Fruit fly (Drosophila melanogaster) whole organism, embryonic: Measurements from ENCODE around the gene CAH7.

Experiments used
- Atf-2 ChIP-seq: fragments of 200-800 bp; sonication (Bioruptor generic); optimal IDR thresholded peaks from 2 replicates; lab custom pipeline; 2016; ENCODE audit warnings: missing biosample characterization, missing genetic modification characterization
- BEAF-32 ChIP-seq: fragments of 200-800 bp; sonication (Bioruptor generic); optimal IDR thresholded peaks from 3 replicates; lab custom pipeline; 2017; ENCODE audit warnings: missing biosample characterization, missing genetic modification characterization, mild to moderate bottlenecking, moderate library complexity, missing genetic modification reagents
- Bdp1 ChIP-seq: fragments of 200-800 bp; sonication (Bioruptor generic); optimal IDR thresholded peaks from 3 replicates; lab custom pipeline; 2016; ENCODE audit warnings: missing biosample characterization, missing genetic modification characterization
- Blimp-1 ChIP-seq: fragments of 200-800 bp; sonication (Bioruptor generic); optimal IDR thresholded peaks from 3 replicates; lab custom pipeline; 2018; ENCODE audit warnings: missing biosample characterization, missing genetic modification characterization, mild to moderate bottlenecking, moderate library complexity, missing genetic modification reagents
- Bteb2 ChIP-seq: fragments of 200-800 bp; sonication (Bioruptor generic); optimal IDR thresholded peaks from 2 replicates; lab custom pipeline; 2016; ENCODE audit warnings: missing biosample characterization, missing genetic modification characterization
- CG10274 ChIP-seq: fragments of 200-800 bp; sonication (Bioruptor generic); optimal IDR thresholded peaks from 3 replicates; lab custom pipeline; 2017; ENCODE audit warnings: missing biosample characterization, mild to moderate bottlenecking, missing genetic modification characterization
- CG10321 ChIP-seq: fragments of 200-800 bp; sonication (Bioruptor generic); IDR thresholded peaks from 2 replicates; pipeline ENCODE4 v1.3.6; 2022; ENCODE audit warnings: missing biosample characterization, missing genetic modification characterization
- CG10979 ChIP-seq: fragments of 200-800 bp; sonication (Bioruptor generic); optimal IDR thresholded peaks from 2 replicates; lab custom pipeline; 2018; ENCODE audit warnings: missing biosample characterization, mild to moderate bottlenecking, missing genetic modification characterization, moderate library complexity
- CG11560 ChIP-seq: fragments of 200-800 bp; sonication (Bioruptor generic); IDR thresholded peaks from 3 replicates; pipeline ENCODE4 v1.3.6; 2022; ENCODE audit warnings: missing biosample characterization, missing genetic modification characterization
- CG11723 ChIP-seq: fragments of 200-800 bp; sonication (Bioruptor generic); optimal IDR thresholded peaks from 2 replicates; lab custom pipeline; 2017; ENCODE audit warnings: missing biosample characterization, mild to moderate bottlenecking, missing genetic modification characterization
- CG12104 ChIP-seq: fragments of 200-800 bp; sonication (Bioruptor generic); optimal IDR thresholded peaks from 3 replicates; lab custom pipeline; 2016; ENCODE audit warnings: missing biosample characterization, missing genetic modification characterization
- CG13775 ChIP-seq: fragments of 200-800 bp; sonication (Bioruptor generic); optimal IDR thresholded peaks from 3 replicates; lab custom pipeline; 2017; ENCODE audit warnings: missing biosample characterization, mild to moderate bottlenecking, missing genetic modification characterization
- CG15269 ChIP-seq: fragments of 200-800 bp; sonication (Bioruptor generic); optimal IDR thresholded peaks from 2 replicates; lab custom pipeline; 2018; ENCODE audit warnings: missing biosample characterization, mild to moderate bottlenecking, missing genetic modification characterization, moderate library complexity
- CG16779 ChIP-seq: fragments of 200-800 bp; sonication (Bioruptor generic); IDR thresholded peaks from 2 replicates; pipeline ENCODE4 v1.3.6; 2022; ENCODE audit warnings: missing biosample characterization, missing genetic modification characterization
- CG17568 ChIP-seq: fragments of 200-800 bp; sonication (Bioruptor generic); optimal IDR thresholded peaks from 2 replicates; lab custom pipeline; 2018; ENCODE audit warnings: missing biosample characterization, mild to moderate bottlenecking, missing genetic modification characterization, moderate library complexity
- CG2678 ChIP-seq: fragments of 200-800 bp; sonication (Bioruptor generic); optimal IDR thresholded peaks from 3 replicates; lab custom pipeline; 2019; ENCODE audit warnings: missing biosample characterization, mild to moderate bottlenecking, missing genetic modification characterization, moderate library complexity
- CG3065 ChIP-seq: fragments of 200-800 bp; sonication (Bioruptor generic); optimal IDR thresholded peaks from 2 replicates; lab custom pipeline; 2016; ENCODE audit warnings: missing biosample characterization, missing genetic modification characterization
- CG3995 ChIP-seq: fragments of 200-800 bp; sonication (Bioruptor generic); optimal IDR thresholded peaks from 3 replicates; lab custom pipeline; 2016; ENCODE audit warnings: missing biosample characterization, missing genetic modification characterization
- CG5180 ChIP-seq: fragments of 200-800 bp; sonication (Bioruptor generic); optimal IDR thresholded peaks from 3 replicates; lab custom pipeline; 2017; ENCODE audit warnings: missing biosample characterization, missing genetic modification characterization, mild to moderate bottlenecking, moderate library complexity, missing genetic modification reagents
- CG6683 ChIP-seq: fragments of 200-800 bp; sonication (Bioruptor generic); optimal IDR thresholded peaks from 2 replicates; lab custom pipeline; 2017; ENCODE audit warnings: missing biosample characterization, mild to moderate bottlenecking, missing genetic modification characterization, missing genetic modification reagents
- CG9876 ChIP-seq: fragments of 200-800 bp; sonication (Bioruptor generic); optimal IDR thresholded peaks from 2 replicates; lab custom pipeline; 2016; ENCODE audit warnings: missing biosample characterization, missing genetic modification characterization
- CoRest ChIP-seq: fragments of 200-800 bp; sonication (Bioruptor generic); optimal IDR thresholded peaks from 3 replicates; lab custom pipeline; 2018; ENCODE audit warnings: missing biosample characterization, mild to moderate bottlenecking, missing genetic modification characterization, moderate library complexity
- CrebB ChIP-seq: fragments of 200-800 bp; sonication (Bioruptor generic); optimal IDR thresholded peaks from 3 replicates; lab custom pipeline; 2018; ENCODE audit warnings: missing biosample characterization, mild to moderate bottlenecking, missing genetic modification characterization
- Fer3 ChIP-seq: fragments of 200-800 bp; sonication (Bioruptor generic); optimal IDR thresholded peaks from 2 replicates; lab custom pipeline; 2018; ENCODE audit warnings: missing biosample characterization, mild to moderate bottlenecking, missing genetic modification characterization, moderate library complexity
- Gug ChIP-seq: fragments of 200-800 bp; sonication (Bioruptor generic); IDR thresholded peaks from 4 replicates; pipeline ENCODE4 v1.3.6; 2022; ENCODE audit warnings: missing biosample characterization, missing genetic modification characterization
- H15 ChIP-seq: fragments of 200-800 bp; sonication (Bioruptor generic); IDR thresholded peaks from 3 replicates; pipeline ENCODE4 v1.3.6; 2022; ENCODE audit warnings: missing biosample characterization, missing genetic modification characterization
- HLH3B ChIP-seq: fragments of 200-800 bp; sonication (Bioruptor generic); IDR thresholded peaks from 2 replicates; pipeline ENCODE4 v1.3.6; 2022; ENCODE audit warnings: missing biosample characterization, missing genetic modification characterization
- HmgZ ChIP-seq: fragments of 200-800 bp; sonication (Bioruptor generic); optimal IDR thresholded peaks from 2 replicates; lab custom pipeline; 2018; ENCODE audit warnings: missing biosample characterization, mild to moderate bottlenecking, missing genetic modification characterization
- Rx ChIP-seq: fragments of 200-800 bp; sonication (Bioruptor generic); IDR thresholded peaks from 2 replicates; pipeline ENCODE4 v1.3.6; 2022; ENCODE audit warnings: missing biosample characterization, missing genetic modification characterization
- Ssrp ChIP-seq: fragments of 200-800 bp; sonication (Bioruptor generic); optimal IDR thresholded peaks from 2 replicates; lab custom pipeline; 2018; ENCODE audit warnings: missing biosample characterization, mild to moderate bottlenecking, missing genetic modification characterization, moderate library complexity
- Trl ChIP-seq, 3 experiments: fragments of >200 bp in 2 of 3; fragments of 200-800 bp in 1 of 3; sonication (Bioruptor generic) in 1 of 3; optimal IDR thresholded peaks; 2 replicates in 1 of 3; 3 replicates in 2 of 3; lab custom pipeline; 2016 to 2017; ENCODE audit warnings: missing biosample characterization in 1 of 3, missing genetic modification characterization in 1 of 3
- chinmo ChIP-seq: fragments of 200-800 bp; sonication (Bioruptor generic); IDR thresholded peaks from 4 replicates; pipeline ENCODE4 v1.3.6; 2022; ENCODE audit warnings: missing biosample characterization, missing genetic modification characterization; ENCODE audit not compliant: partially characterized antibody
- dimm ChIP-seq: fragments of 200-800 bp; sonication (Bioruptor generic); IDR thresholded peaks from 2 replicates; pipeline ENCODE4 v1.3.6; 2022; ENCODE audit warnings: missing biosample characterization, missing genetic modification characterization
- fd3F ChIP-seq: fragments of 200-800 bp; sonication (Bioruptor generic); optimal IDR thresholded peaks from 2 replicates; lab custom pipeline; 2018; ENCODE audit warnings: missing biosample characterization, mild to moderate bottlenecking, missing genetic modification characterization, moderate library complexity
- fu2 ChIP-seq: fragments of 200-800 bp; sonication (Bioruptor generic); optimal IDR thresholded peaks from 2 replicates; lab custom pipeline; 2016; ENCODE audit warnings: missing biosample characterization, missing genetic modification characterization
- gfzf ChIP-seq: fragments of 200-800 bp; sonication (Bioruptor generic); optimal IDR thresholded peaks from 2 replicates; lab custom pipeline; 2016; ENCODE audit warnings: missing biosample characterization, mild to moderate bottlenecking, missing genetic modification characterization, moderate library complexity
- gro ChIP-seq: fragments of 200-800 bp; sonication (Bioruptor generic); optimal IDR thresholded peaks from 2 replicates; lab custom pipeline; 2016; ENCODE audit warnings: missing biosample characterization, missing genetic modification characterization
- klu ChIP-seq: fragments of 200-800 bp; sonication (Bioruptor generic); IDR thresholded peaks from 2 replicates; pipeline ENCODE4 v1.3.6; 2022; ENCODE audit warnings: missing biosample characterization, missing genetic modification characterization
- knrl ChIP-seq: fragments of 200-800 bp; sonication (Bioruptor generic); IDR thresholded peaks from 3 replicates; pipeline ENCODE4 v1.3.6; 2022; ENCODE audit warnings: missing biosample characterization, missing genetic modification characterization; ENCODE audit not compliant: partially characterized antibody
- nom ChIP-seq: fragments of 200-800 bp; sonication (Bioruptor generic); optimal IDR thresholded peaks from 2 replicates; lab custom pipeline; 2017; ENCODE audit warnings: missing biosample characterization, missing genetic modification characterization, mild to moderate bottlenecking, moderate library complexity, missing genetic modification reagents
- org-1 ChIP-seq: fragments of 200-800 bp; sonication (Bioruptor generic); optimal IDR thresholded peaks from 2 replicates; lab custom pipeline; 2017; ENCODE audit warnings: missing biosample characterization, missing genetic modification characterization
- pho ChIP-seq: fragments of 200-800 bp; sonication (Bioruptor generic); optimal IDR thresholded peaks from 2 replicates; lab custom pipeline; 2016; ENCODE audit warnings: missing biosample characterization, missing genetic modification characterization
- phol ChIP-seq: fragments of 200-800 bp; sonication (Bioruptor generic); optimal IDR thresholded peaks from 3 replicates; lab custom pipeline; 2018; ENCODE audit warnings: missing biosample characterization, mild to moderate bottlenecking, missing genetic modification characterization, moderate library complexity
- pum ChIP-seq: fragments of 200-800 bp; sonication (Bioruptor generic); optimal IDR thresholded peaks from 2 replicates; lab custom pipeline; 2016; ENCODE audit warnings: missing biosample characterization, missing genetic modification characterization
- pzg ChIP-seq: fragments of 200-800 bp; sonication (Bioruptor generic); optimal IDR thresholded peaks from 3 replicates; lab custom pipeline; 2018; ENCODE audit warnings: missing biosample characterization, mild to moderate bottlenecking, missing genetic modification characterization, moderate library complexity
- ro ChIP-seq: fragments of 200-800 bp; sonication (Bioruptor generic); IDR thresholded peaks from 2 replicates; pipeline ENCODE4 v1.3.6; 2022; ENCODE audit warnings: missing biosample characterization, missing genetic modification characterization
- so ChIP-seq: fragments of 200-800 bp; sonication (Bioruptor generic); IDR thresholded peaks from 3 replicates; pipeline ENCODE4 v1.3.6; 2022; ENCODE audit warnings: missing biosample characterization, missing genetic modification characterization
- sob ChIP-seq: fragments of 200-800 bp; sonication (Bioruptor generic); IDR thresholded peaks from 2 replicates; pipeline ENCODE4 v1.3.6; 2022; ENCODE audit warnings: missing biosample characterization, missing genetic modification characterization
- wdn ChIP-seq: fragments of 200-800 bp; sonication (Bioruptor generic); IDR thresholded peaks from 2 replicates; pipeline ENCODE4 v1.3.6; 2022; ENCODE audit warnings: missing biosample characterization, missing genetic modification characterization

CAH7 gene

dm6 chr3R:10079267-10079987, 32.6 kb upstream of the CAH7 start (continued):
- no peak for TF ChIP-seq gfzf (GFP tag; lab: Kevin White, UChicago)
- TF ChIP-seq pum (GFP tag; lab: Kevin White, UChicago), result peak; percentile 10
- no peak for TF ChIP-seq CG11723 (GFP tag; lab: Kevin White, UChicago)
- TF ChIP-seq Bdp1 (GFP tag; lab: Kevin White, UChicago), result no peak
- TF ChIP-seq dimm (GFP tag; lab: Robert Waterston, UW), result no peak
- peak; percentile 72; the same call in 2 of the 4 replicates for TF ChIP-seq chinmo (GFP tag; lab: Robert Waterston, UW)
- no peak for TF ChIP-seq BEAF-32 (GFP tag; lab: Kevin White, UChicago)
- TF ChIP-seq CG10321, result peak; percentile 42; the same call in 1 of the 2 replicates
- peak; percentile 25 for TF ChIP-seq CG10979 (tag; lab: Kevin White, UChicago)
- no peak for TF ChIP-seq wdn
- TF ChIP-seq CG11560 (tag; lab: Robert Waterston, UW), result no peak
- 0 out of 2 replicates have a peak, but pooled peaks have one; percentile 40 for TF ChIP-seq HLH3B
- no peak for TF ChIP-seq Fer3 (tag; lab: Kevin White, UChicago)
- no peak for TF ChIP-seq pho
- TF ChIP-seq CG9876, result no peak
- peak; percentile 14; the same call in 1 of the 2 replicates for TF ChIP-seq Rx (GFP tag; lab: Robert Waterston, UW)
- peak; percentile 46; the same call in 1 of the 3 replicates for TF ChIP-seq so (GFP tag; lab: Robert Waterston, UW)
- no peak for TF ChIP-seq gro (GFP tag; lab: Kevin White, UChicago)
- TF ChIP-seq Trl (optimal IDR thresholded peaks at IDR 0.05; lab: Kevin White, UChicago), result peak; percentile 55 to 64
- peak; percentile 28 for TF ChIP-seq Trl (GFP tag; optimal IDR thresholded peaks at IDR 0.05; lab: Kevin White, UChicago)
- peak; percentile 3 for TF ChIP-seq nom (GFP tag; lab: Kevin White, UChicago)
- peak; percentile 1 for TF ChIP-seq Atf-2
- no peak for TF ChIP-seq H15 (GFP tag; lab: Robert Waterston, UW)
- no peak for TF ChIP-seq fu2 (GFP tag; lab: Kevin White, UChicago)
- no peak for TF ChIP-seq CG12104 (GFP tag; lab: Kevin White, UChicago)
- TF ChIP-seq knrl (GFP tag; lab: Robert Waterston, UW), result no peak
- no peak for TF ChIP-seq CG3065 (GFP tag; lab: Kevin White, UChicago)
- TF ChIP-seq pzg (GFP tag; lab: Kevin White, UChicago), result no peak
- TF ChIP-seq CG6683 (GFP tag; lab: Kevin White, UChicago), result no peak
- TF ChIP-seq CG15269, result peak; percentile 7
- TF ChIP-seq CG17568 (GFP tag; lab: Kevin White, UChicago), result no peak
- TF ChIP-seq CrebB (tag; lab: Kevin White, UChicago), result no peak
- TF ChIP-seq Blimp-1, result peak; percentile 49
- TF ChIP-seq ro (GFP tag; lab: Robert Waterston, UW), result 0 out of 2 replicates have a peak, but pooled peaks have one; percentile 17
- no peak; the same call in 3 of the 4 replicates for TF ChIP-seq Gug
- no peak for TF ChIP-seq CG2678 (tag; lab: Kevin White, UChicago)
- no peak for TF ChIP-seq CG16779
- TF ChIP-seq phol (tag; lab: Kevin White, UChicago), result peak; percentile 42
- no peak for TF ChIP-seq CG5180 (GFP tag; lab: Kevin White, UChicago)
- TF ChIP-seq CG10274, result no peak
- TF ChIP-seq CoRest, result no peak
- TF ChIP-seq CG3995 (GFP tag; lab: Kevin White, UChicago), result no peak
- peak; percentile 25 for TF ChIP-seq Ssrp (tag; lab: Kevin White, UChicago)
- TF ChIP-seq HmgZ (tag; lab: Kevin White, UChicago), result no peak
- 0 out of 2 replicates have a peak, but pooled peaks have one; percentile 26 for TF ChIP-seq sob (GFP tag; lab: Robert Waterston, UW)
- TF ChIP-seq CG13775 (GFP tag; lab: Kevin White, UChicago), result no peak
- no peak for TF ChIP-seq org-1 (GFP tag; lab: Kevin White, UChicago)
- no peak for TF ChIP-seq fd3F
- no peak for TF ChIP-seq Bteb2 (GFP tag; lab: Kevin White, UChicago)
- TF ChIP-seq klu, result no peak
